Fruit fly (Drosophila melanogaster): Measurements from ENCODE around the gene CG32270.
A peak's percentile ranks its signal among the peaks of the same experiment; 100 is the strongest.

Gene CG32270

dm6 chr3L:3198447-3199402, 10.1 kb downstream of the CG32270 start, which contains the start of the genes CG32276 and gry (continued):
- TF ChIP-seq mld (GFP tag; IDR thresholded peaks at IDR 0.05; ENCODE audit: partially characterized antibody) (no peak), Hr39 (optimal IDR thresholded peaks at IDR 0.05) (no peak), Sox102F (GFP tag; optimal IDR thresholded peaks at IDR 0.05) (no peak), CG10654 (GFP tag; optimal IDR thresholded peaks at IDR 0.05) (no peak), odd (GFP tag; optimal IDR thresholded peaks at IDR 0.05) (no peak), Sox100B (GFP tag; optimal IDR thresholded peaks at IDR 0.05) (no peak), usp (GFP tag; optimal IDR thresholded peaks at IDR 0.05) (no peak), CG9817 (tag; optimal IDR thresholded peaks at IDR 0.05) (peak; percentile 67), onecut (GFP tag; IDR thresholded peaks at IDR 0.05) (peak; percentile 30), CG3065 (GFP tag; optimal IDR thresholded peaks at IDR 0.05) (peak; percentile 50), CG18764 (GFP tag; optimal IDR thresholded peaks at IDR 0.05) (peak; percentile 74), nerfin-2 (GFP tag; IDR thresholded peaks at IDR 0.05; ENCODE audit: partially characterized antibody) (no peak), Dip3 (GFP tag; optimal IDR thresholded peaks at IDR 0.05) (peak; percentile 71), wdn (GFP tag; IDR thresholded peaks at IDR 0.05) (0 out of 2 replicates have a peak, but pooled peaks have one; percentile 8), CG14860 (GFP tag; IDR thresholded peaks at IDR 0.05; ENCODE audit: partially characterized antibody) (no peak), Atf6 (GFP tag; IDR thresholded peaks at IDR 0.05) (peak; percentile 39; the same call in 1 of the 2 replicates), CG8924 (tag; optimal IDR thresholded peaks at IDR 0.05) (peak; percentile 82), cg (GFP tag; optimal IDR thresholded peaks at IDR 0.05) (peak; percentile 73), Hr3 (GFP tag; optimal IDR thresholded peaks at IDR 0.05) (peak; percentile 70), Chrac-16 (GFP tag; optimal IDR thresholded peaks at IDR 0.05) (peak; percentile 79), Ravus (GFP tag; IDR thresholded peaks at IDR 0.05) (no peak), lab (GFP tag; optimal IDR thresholded peaks at IDR 0.05) (peak; percentile 87), lov (optimal IDR thresholded peaks at IDR 0.05) (no peak), lov (GFP tag; IDR thresholded peaks at IDR 0.05) (peak; percentile 61; the same call in 1 of the 3 replicates), CG1602 (GFP tag; optimal IDR thresholded peaks at IDR 0.05) (peak; percentile 66), D19B (GFP tag; optimal IDR thresholded peaks at IDR 0.05) (no peak), cwo (GFP tag; optimal IDR thresholded peaks at IDR 0.05) (peak; percentile 61), Adf1 (GFP tag; IDR thresholded peaks at IDR 0.05) (no peak), ab (GFP tag; optimal IDR thresholded peaks at IDR 0.05) (peak; percentile 52), kah (GFP tag; optimal IDR thresholded peaks at IDR 0.05) (no peak), kni (GFP tag; optimal IDR thresholded peaks at IDR 0.05) (no peak), CG32532 (GFP tag; IDR thresholded peaks at IDR 0.05) (peak; percentile 81), CG43689 (GFP tag; IDR thresholded peaks at IDR 0.05) (no peak), Oaz (GFP tag; IDR thresholded peaks at IDR 0.05) (peak; percentile 60), stwl (tag; optimal IDR thresholded peaks at IDR 0.05) (peak; percentile 60), nerfin-1 (tag; optimal IDR thresholded peaks at IDR 0.05) (peak; percentile 53), CG12155 (GFP tag; optimal IDR thresholded peaks at IDR 0.05) (peak; percentile 86), sens (GFP tag) (peak; percentile 94), ase (GFP tag; IDR thresholded peaks at IDR 0.05) (peak; percentile 58; the same call in 1 of the 3 replicates), aop (GFP tag; IDR thresholded peaks at IDR 0.05) (no peak), inv (GFP tag; IDR thresholded peaks at IDR 0.05; ENCODE audit: partially characterized antibody) (peak; percentile 15; the same call in 1 of the 2 replicates), CG7839 (tag; optimal IDR thresholded peaks at IDR 0.05) (no peak), chm (GFP tag; IDR thresholded peaks at IDR 0.05) (peak; percentile 74), Elba2 (GFP tag; optimal IDR thresholded peaks at IDR 0.05) (peak; percentile 64), CG6854 (GFP tag; optimal IDR thresholded peaks at IDR 0.05) (peak; percentile 29), z (GFP tag; IDR thresholded peaks at IDR 0.05) (0 out of 3 replicates have a peak, but pooled peaks have one; percentile 34), Gug (GFP tag; IDR thresholded peaks at IDR 0.05) (peak; percentile 68; the same call in 2 of the 4 replicates), NFAT (GFP tag; IDR thresholded peaks at IDR 0.05) (peak; percentile 75), hb (GFP tag; IDR thresholded peaks at IDR 0.05; ENCODE audit: partially characterized antibody) (no peak)
